Worm (Caenorhabditis elegans): ENCODE results near the gene chil-7.

Gene chil-7

ce11 chrII:9871061-9871460, at the start of gene chil-7:
Gene chil-7 (minus strand): TSS chrII:9871172.
- TF ChIP-seq F13C5.2 (tag; optimal IDR thresholded peaks at IDR 0.05) (no peak), hnd-1 (tag; optimal IDR thresholded peaks at IDR 0.05) (no peak), ceh-36 (tag; optimal IDR thresholded peaks at IDR 0.05) (no peak), sea-1 (GFP tag; conservative IDR thresholded peaks at IDR 0.05) (no peak), ceh-13 (GFP tag; optimal IDR thresholded peaks at IDR 0.05) (no peak), hmg-4 (GFP tag; optimal IDR thresholded peaks at IDR 0.05) (no peak), pes-1 (GFP tag; IDR thresholded peaks at IDR 0.05) (no peak), aly-1 (tag; optimal IDR thresholded peaks at IDR 0.05) (no peak), ets-7 (tag; optimal IDR thresholded peaks at IDR 0.05) (no peak), tbx-11 (GFP tag; IDR thresholded peaks at IDR 0.05) (no peak), ama-1 (optimal IDR thresholded peaks at IDR 0.05) (no peak), B0310.2 (tag; optimal IDR thresholded peaks at IDR 0.05) (no peak), tbx-37 (GFP tag; conservative IDR thresholded peaks at IDR 0.05) (no peak)

ce11 chrII:9920468-9920867, 49.5 kb upstream of the chil-7 start, which contains the start of gene pho-10:
Gene pho-10 (minus strand): TSS chrII:9920568.
- TF ChIP-seq hmg-4 (GFP tag; optimal IDR thresholded peaks at IDR 0.05) = no peak
- no peak for TF ChIP-seq ama-1 (optimal IDR thresholded peaks at IDR 0.05)
- no peak for TF ChIP-seq sea-1 (GFP tag; conservative IDR thresholded peaks at IDR 0.05)
- no peak for TF ChIP-seq scrt-1 (GFP tag; IDR thresholded peaks at IDR 0.05)
- TF ChIP-seq ets-7 (tag; optimal IDR thresholded peaks at IDR 0.05) = no peak
- TF ChIP-seq flt-1 (GFP tag; IDR thresholded peaks at IDR 0.05) = no peak
- no peak for TF ChIP-seq hnd-1 (tag; optimal IDR thresholded peaks at IDR 0.05)
- no peak for TF ChIP-seq tra-4 (tag; optimal IDR thresholded peaks at IDR 0.05)
- no peak for TF ChIP-seq tbx-37 (GFP tag; conservative IDR thresholded peaks at IDR 0.05)
- TF ChIP-seq F13C5.2 (tag; optimal IDR thresholded peaks at IDR 0.05) = no peak
- TF ChIP-seq tbx-11 (GFP tag; IDR thresholded peaks at IDR 0.05) = no peak
- TF ChIP-seq hmbx-1 (tag; optimal IDR thresholded peaks at IDR 0.05) = no peak
- no peak for TF ChIP-seq ceh-13 (GFP tag; optimal IDR thresholded peaks at IDR 0.05)
- no peak for TF ChIP-seq ceh-36 (tag; optimal IDR thresholded peaks at IDR 0.05)
- TF ChIP-seq aly-1 (tag; optimal IDR thresholded peaks at IDR 0.05) = no peak
- TF ChIP-seq B0310.2 (tag; optimal IDR thresholded peaks at IDR 0.05) = no peak

- TF ChIP-seq hmg-4 (GFP tag; optimal IDR thresholded peaks at IDR 0.05) = no peak
- TF ChIP-seq tbx-11 (GFP tag; IDR thresholded peaks at IDR 0.05) = no peak
- TF ChIP-seq ama-1 (optimal IDR thresholded peaks at IDR 0.05) = no peak
Measured at ce11 chrII:9917904-9918303, 46.9 kb upstream of the chil-7 start, which contains the start of gene C05C10.8. Gene C05C10.8 (minus strand): TSS chrII:9918004.

ce11 chrII:9916177-9916576, 45.2 kb upstream of the chil-7 start, which contains the start of gene F26C11.4:
Gene F26C11.4 (minus strand): TSS chrII:9916277.
- TF ChIP-seq B0310.2 (tag; optimal IDR thresholded peaks at IDR 0.05) (no peak), hmg-4 (GFP tag; optimal IDR thresholded peaks at IDR 0.05) (no peak), ama-1 (optimal IDR thresholded peaks at IDR 0.05) (no peak), sea-1 (GFP tag; conservative IDR thresholded peaks at IDR 0.05) (no peak), hnd-1 (tag; optimal IDR thresholded peaks at IDR 0.05) (no peak)

DNA sequence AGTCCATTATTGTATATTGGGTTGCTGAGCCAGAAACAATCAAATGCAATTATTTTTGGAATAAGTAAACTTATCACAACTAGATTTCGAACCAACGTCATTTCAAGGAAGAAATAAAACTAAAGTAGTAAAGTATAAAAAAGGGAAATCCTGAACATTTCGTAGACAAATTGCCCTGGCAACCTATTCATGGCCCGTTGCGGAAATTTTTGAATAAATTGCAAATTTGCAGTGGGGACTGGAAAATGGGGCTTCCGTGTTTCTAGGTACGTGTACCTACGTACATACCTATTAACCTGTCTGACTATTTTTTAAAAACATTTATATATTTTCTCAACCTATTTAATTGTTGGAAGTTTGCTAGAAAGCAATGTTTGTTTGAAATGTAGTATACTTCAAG, 44.0 kb upstream of the chil-7 start, which contains the start of gene F26C11.3:
F26C11.3 (minus strand) TSS at position 101 of the 400 bp plus-strand sequence.
- TF ChIP-seq hmbx-1 (tag; optimal IDR thresholded peaks at IDR 0.05) (no peak), ceh-13 (GFP tag; optimal IDR thresholded peaks at IDR 0.05) (no peak), tbx-11 (GFP tag; IDR thresholded peaks at IDR 0.05) (no peak), flt-1 (GFP tag; IDR thresholded peaks at IDR 0.05) (no peak), scrt-1 (GFP tag; IDR thresholded peaks at IDR 0.05) (no peak), aly-1 (tag; optimal IDR thresholded peaks at IDR 0.05) (no peak), ama-1 (optimal IDR thresholded peaks at IDR 0.05) (no peak), hnd-1 (tag; optimal IDR thresholded peaks at IDR 0.05) (no peak), ets-7 (tag; optimal IDR thresholded peaks at IDR 0.05) (no peak), ceh-36 (tag; optimal IDR thresholded peaks at IDR 0.05) (no peak), hmg-4 (GFP tag; optimal IDR thresholded peaks at IDR 0.05) (no peak), sea-1 (GFP tag; conservative IDR thresholded peaks at IDR 0.05) (no peak), tra-4 (tag; optimal IDR thresholded peaks at IDR 0.05) (no peak), tbx-37 (GFP tag; conservative IDR thresholded peaks at IDR 0.05) (no peak), F13C5.2 (tag; optimal IDR thresholded peaks at IDR 0.05) (no peak), pes-1 (GFP tag; IDR thresholded peaks at IDR 0.05) (no peak), B0310.2 (tag; optimal IDR thresholded peaks at IDR 0.05) (no peak)

DNA sequence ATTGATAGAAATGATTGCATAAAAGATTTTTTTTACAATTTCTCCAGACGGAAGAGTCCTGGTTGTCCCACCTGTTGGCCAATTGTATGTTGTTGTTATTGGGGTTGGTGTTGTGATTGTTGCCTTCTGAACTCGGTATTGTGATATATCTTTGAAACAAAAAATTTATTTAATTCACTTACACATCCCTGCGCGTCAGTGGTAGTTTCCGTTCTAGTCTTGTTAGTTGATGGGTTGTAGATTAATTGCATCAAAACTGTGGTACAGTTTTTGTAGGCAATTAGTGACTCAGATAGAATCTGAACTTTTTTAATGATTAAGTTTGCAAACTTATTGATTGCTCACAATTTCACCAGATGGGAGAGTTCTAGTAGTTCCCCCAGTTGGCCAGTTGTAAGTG, 33.5 kb upstream of the chil-7 start:
- no peak for TF ChIP-seq hmbx-1 (tag; optimal IDR thresholded peaks at IDR 0.05)
- TF ChIP-seq F13C5.2 (tag; optimal IDR thresholded peaks at IDR 0.05) = no peak
- TF ChIP-seq B0310.2 (tag; optimal IDR thresholded peaks at IDR 0.05) = no peak
- no peak for TF ChIP-seq aly-1 (tag; optimal IDR thresholded peaks at IDR 0.05)
- TF ChIP-seq tbx-11 (GFP tag; IDR thresholded peaks at IDR 0.05) = no peak
- TF ChIP-seq ama-1 (optimal IDR thresholded peaks at IDR 0.05) = no peak
- no peak for TF ChIP-seq tra-4 (tag; optimal IDR thresholded peaks at IDR 0.05)
- TF ChIP-seq ets-7 (tag; optimal IDR thresholded peaks at IDR 0.05) = no peak
- TF ChIP-seq pes-1 (GFP tag; IDR thresholded peaks at IDR 0.05) = no peak
- no peak for TF ChIP-seq hnd-1 (tag; optimal IDR thresholded peaks at IDR 0.05)
- TF ChIP-seq scrt-1 (GFP tag; IDR thresholded peaks at IDR 0.05) = no peak
- no peak for TF ChIP-seq hmg-4 (GFP tag; optimal IDR thresholded peaks at IDR 0.05)
- TF ChIP-seq tbx-37 (GFP tag; conservative IDR thresholded peaks at IDR 0.05) = no peak
- no peak for TF ChIP-seq flt-1 (GFP tag; IDR thresholded peaks at IDR 0.05)
- no peak for TF ChIP-seq sea-1 (GFP tag; conservative IDR thresholded peaks at IDR 0.05)
- TF ChIP-seq ceh-13 (GFP tag; optimal IDR thresholded peaks at IDR 0.05) = no peak
- no peak for TF ChIP-seq ceh-36 (tag; optimal IDR thresholded peaks at IDR 0.05)

- TF ChIP-seq B0310.2 (tag; optimal IDR thresholded peaks at IDR 0.05) (no peak), hmbx-1 (tag; optimal IDR thresholded peaks at IDR 0.05) (no peak), scrt-1 (GFP tag; IDR thresholded peaks at IDR 0.05) (no peak), hnd-1 (tag; optimal IDR thresholded peaks at IDR 0.05) (no peak), flt-1 (GFP tag; IDR thresholded peaks at IDR 0.05) (no peak), F13C5.2 (tag; optimal IDR thresholded peaks at IDR 0.05) (no peak), tra-4 (tag; optimal IDR thresholded peaks at IDR 0.05) (no peak), ama-1 (optimal IDR thresholded peaks at IDR 0.05) (no peak), pes-1 (GFP tag; IDR thresholded peaks at IDR 0.05) (no peak), ets-7 (tag; optimal IDR thresholded peaks at IDR 0.05) (no peak), sea-1 (GFP tag; conservative IDR thresholded peaks at IDR 0.05) (no peak), tbx-37 (GFP tag; conservative IDR thresholded peaks at IDR 0.05) (no peak), ceh-13 (GFP tag; optimal IDR thresholded peaks at IDR 0.05) (no peak), hmg-4 (GFP tag; optimal IDR thresholded peaks at IDR 0.05) (no peak), aly-1 (tag; optimal IDR thresholded peaks at IDR 0.05) (no peak), tbx-11 (GFP tag; IDR thresholded peaks at IDR 0.05) (no peak), ceh-36 (tag; optimal IDR thresholded peaks at IDR 0.05) (no peak)
Measured at ce11 chrII:9900276-9900675, 29.3 kb upstream of the chil-7 start, which contains the start of gene unc-4. Gene unc-4 (minus strand): TSS chrII:9900376.

All from whole organism, early embryonic.